Fruit fly (Drosophila melanogaster) whole organism, pupa: ENCODE results near the gene Dref.

Experiments
- CG12605 ChIP-seq: fragments of 200-800 bp; sonication (Bioruptor generic); IDR thresholded peaks from 2 replicates; pipeline ENCODE4 v1.3.6; 2022; ENCODE audit warnings: missing biosample characterization, missing genetic modification characterization
- CG13204 ChIP-seq: fragments of 200-800 bp; sonication (Bioruptor generic); optimal IDR thresholded peaks from 2 replicates; lab custom pipeline; 2018; ENCODE audit warnings: missing biosample characterization, mild to moderate bottlenecking, missing genetic modification characterization, moderate library complexity
- CG15710 ChIP-seq: fragments of 200-800 bp; sonication (Bioruptor generic); optimal IDR thresholded peaks from 2 replicates; lab custom pipeline; 2018; ENCODE audit warnings: missing biosample characterization, mild to moderate bottlenecking, missing genetic modification characterization, moderate library complexity
- CG32121 ChIP-seq: fragments of 200-800 bp; sonication (Bioruptor generic); IDR thresholded peaks from 2 replicates; pipeline ENCODE4 v1.3.6; 2022; ENCODE audit warnings: missing biosample characterization, missing genetic modification characterization
- CG34367 ChIP-seq: fragments of 200-800 bp; sonication (Bioruptor generic); optimal IDR thresholded peaks from 2 replicates; lab custom pipeline; 2018; ENCODE audit warnings: missing biosample characterization, mild to moderate bottlenecking, missing genetic modification characterization
- CG9948 ChIP-seq: fragments of 200-800 bp; sonication (Bioruptor generic); optimal IDR thresholded peaks from 2 replicates; lab custom pipeline; 2018; ENCODE audit warnings: missing biosample characterization, mild to moderate bottlenecking, missing genetic modification characterization, moderate library complexity
- D1 ChIP-seq: fragments of 200-800 bp; sonication (Bioruptor generic); optimal IDR thresholded peaks from 2 replicates; lab custom pipeline; 2018; ENCODE audit warnings: missing biosample characterization, mild to moderate bottlenecking, missing genetic modification characterization, moderate library complexity
- EcR ChIP-seq: fragments of 200-800 bp; sonication (Bioruptor generic); optimal IDR thresholded peaks from 3 replicates; lab custom pipeline; 2019; ENCODE audit warnings: missing biosample characterization, missing genetic modification characterization, mild to moderate bottlenecking, moderate library complexity, missing genetic modification reagents
- Snoo ChIP-seq: fragments of 200-800 bp; sonication (Bioruptor generic); optimal IDR thresholded peaks from 3 replicates; lab custom pipeline; 2017; ENCODE audit warnings: missing biosample characterization, mild to moderate bottlenecking, missing genetic modification characterization, inconsistent platforms
- fd96Ca ChIP-seq: fragments of 200-800 bp; sonication (Bioruptor generic); IDR thresholded peaks from 3 replicates; pipeline ENCODE4 v1.3.6; 2022; ENCODE audit warnings: missing biosample characterization, missing genetic modification characterization

dm6 chr2L:10002408-10003358 lies 35.7 kb upstream of the Dref start, which contains the start of the genes CG31875 and SoYb:
- TF ChIP-seq CG34367 (tag; lab: Kevin White, UChicago) (no peak), CG15710 (tag; lab: Kevin White, UChicago) (no peak), CG32121 (GFP tag; lab: Robert Waterston, UW) (no peak), Snoo (tag; lab: Kevin White, UChicago) (no peak), D1 (no peak), CG9948 (tag; lab: Kevin White, UChicago) (no peak), CG13204 (no peak), CG12605 (GFP tag; lab: Robert Waterston, UW) (no peak), EcR (no peak), fd96Ca (GFP tag; lab: Robert Waterston, UW) (no peak)
